Fruit fly (Drosophila melanogaster) whole organism, pupa: ENCODE data around the gene Nlg1.

Source experiments
- CG10348 ChIP-seq: fragments of 200-800 bp; sonication (Bioruptor generic); IDR thresholded peaks from 2 replicates; pipeline ENCODE4 v1.3.6; 2022; ENCODE audit warnings: missing biosample characterization, missing genetic modification characterization
- CG12605 ChIP-seq: fragments of 200-800 bp; sonication (Bioruptor generic); IDR thresholded peaks from 2 replicates; pipeline ENCODE4 v1.3.6; 2022; ENCODE audit warnings: missing biosample characterization, missing genetic modification characterization
- CG13204 ChIP-seq: fragments of 200-800 bp; sonication (Bioruptor generic); optimal IDR thresholded peaks from 2 replicates; lab custom pipeline; 2018; ENCODE audit warnings: missing biosample characterization, mild to moderate bottlenecking, missing genetic modification characterization, moderate library complexity
- CG14655 ChIP-seq: fragments of 200-800 bp; sonication (Bioruptor generic); optimal IDR thresholded peaks from 3 replicates; lab custom pipeline; 2017; ENCODE audit warnings: mild to moderate bottlenecking, missing biosample characterization, missing genetic modification reagents, missing genetic modification characterization
- CG15710 ChIP-seq: fragments of 200-800 bp; sonication (Bioruptor generic); optimal IDR thresholded peaks from 2 replicates; lab custom pipeline; 2018; ENCODE audit warnings: missing biosample characterization, mild to moderate bottlenecking, missing genetic modification characterization, moderate library complexity
- CG17806 ChIP-seq: fragments of 200-800 bp; sonication (Bioruptor generic); optimal IDR thresholded peaks from 2 replicates; lab custom pipeline; 2018; ENCODE audit warnings: missing biosample characterization, mild to moderate bottlenecking, missing genetic modification characterization, moderate library complexity
- CG32121 ChIP-seq: fragments of 200-800 bp; sonication (Bioruptor generic); IDR thresholded peaks from 2 replicates; pipeline ENCODE4 v1.3.6; 2022; ENCODE audit warnings: missing biosample characterization, missing genetic modification characterization
- CG34367 ChIP-seq: fragments of 200-800 bp; sonication (Bioruptor generic); optimal IDR thresholded peaks from 2 replicates; lab custom pipeline; 2018; ENCODE audit warnings: missing biosample characterization, mild to moderate bottlenecking, missing genetic modification characterization
- CG4496 ChIP-seq: fragments of 200-800 bp; sonication (Bioruptor generic); IDR thresholded peaks from 3 replicates; pipeline ENCODE4 v1.3.6; 2022; ENCODE audit warnings: missing biosample characterization, missing genetic modification characterization
- CG8159 ChIP-seq: fragments of 200-800 bp; sonication (Bioruptor generic); optimal IDR thresholded peaks from 3 replicates; lab custom pipeline; 2018; ENCODE audit warnings: missing biosample characterization, mild to moderate bottlenecking, missing genetic modification characterization, moderate library complexity
- CG8301 ChIP-seq: fragments of 200-800 bp; sonication (Bioruptor generic); optimal IDR thresholded peaks from 2 replicates; lab custom pipeline; 2018; ENCODE audit warnings: missing biosample characterization, mild to moderate bottlenecking, missing genetic modification characterization
- CG9948 ChIP-seq: fragments of 200-800 bp; sonication (Bioruptor generic); optimal IDR thresholded peaks from 2 replicates; lab custom pipeline; 2018; ENCODE audit warnings: missing biosample characterization, mild to moderate bottlenecking, missing genetic modification characterization, moderate library complexity
- D1 ChIP-seq: fragments of 200-800 bp; sonication (Bioruptor generic); optimal IDR thresholded peaks from 2 replicates; lab custom pipeline; 2018; ENCODE audit warnings: missing biosample characterization, mild to moderate bottlenecking, missing genetic modification characterization, moderate library complexity
- EcR ChIP-seq: fragments of 200-800 bp; sonication (Bioruptor generic); optimal IDR thresholded peaks from 3 replicates; lab custom pipeline; 2019; ENCODE audit warnings: missing biosample characterization, missing genetic modification characterization, mild to moderate bottlenecking, moderate library complexity, missing genetic modification reagents
- Ets98B ChIP-seq: fragments of 200-800 bp; sonication (Bioruptor generic); IDR thresholded peaks from 2 replicates; pipeline ENCODE4 v1.3.6; 2022; ENCODE audit warnings: missing biosample characterization, missing genetic modification characterization
- Pif1A ChIP-seq: fragments of 200-800 bp; sonication (Bioruptor generic); optimal IDR thresholded peaks from 3 replicates; lab custom pipeline; 2016; ENCODE audit warnings: missing biosample characterization, missing genetic modification characterization
- Pif1B ChIP-seq: fragments of 200-800 bp; sonication (Bioruptor generic); optimal IDR thresholded peaks from 3 replicates; lab custom pipeline; 2016; ENCODE audit warnings: missing biosample characterization, missing genetic modification characterization
- Snoo ChIP-seq: fragments of 200-800 bp; sonication (Bioruptor generic); optimal IDR thresholded peaks from 3 replicates; lab custom pipeline; 2017; ENCODE audit warnings: missing biosample characterization, mild to moderate bottlenecking, missing genetic modification characterization, inconsistent platforms
- fd96Ca ChIP-seq: fragments of 200-800 bp; sonication (Bioruptor generic); IDR thresholded peaks from 3 replicates; pipeline ENCODE4 v1.3.6; 2022; ENCODE audit warnings: missing biosample characterization, missing genetic modification characterization
- gl ChIP-seq: fragments of 200-800 bp; sonication (Bioruptor generic); optimal IDR thresholded peaks from 2 replicates; lab custom pipeline; 2018; ENCODE audit warnings: missing biosample characterization, mild to moderate bottlenecking, missing genetic modification characterization
- rn ChIP-seq: fragments of 200-800 bp; sonication (Bioruptor generic); IDR thresholded peaks from 2 replicates; pipeline ENCODE4 v1.3.6; 2022; ENCODE audit warnings: missing biosample characterization, missing genetic modification characterization

Gene Nlg1

dm6 chr3R:7650965-7651364 is 7.1 kb upstream of the Nlg1 start:
- TF ChIP-seq Pif1B (GFP tag; lab: Kevin White, UChicago) (peak; percentile 2), CG8159 (tag; lab: Kevin White, UChicago) (peak; percentile 80), gl (tag; lab: Kevin White, UChicago) (no peak), Ets98B (GFP tag; lab: Robert Waterston, UW) (no peak), Pif1A (GFP tag; lab: Kevin White, UChicago) (peak; percentile 39), CG34367 (tag; lab: Kevin White, UChicago) (peak; percentile 45), CG9948 (tag; lab: Kevin White, UChicago) (peak; percentile 73), CG32121 (GFP tag; lab: Robert Waterston, UW) (0 out of 2 replicates have a peak, but pooled peaks have one; percentile 24), fd96Ca (GFP tag; lab: Robert Waterston, UW) (no peak), CG17806 (peak; percentile 62), CG14655 (GFP tag; lab: Kevin White, UChicago) (peak; percentile 78), CG8301 (tag; lab: Kevin White, UChicago) (peak; percentile 68), CG15710 (tag; lab: Kevin White, UChicago) (peak; percentile 67)
- TF ChIP-seq, all 21 proteins: peak for 10

dm6 chr3R:7667843-7668242 is 9.8 kb downstream of the Nlg1 start:
- TF ChIP-seq Ets98B (GFP tag; lab: Robert Waterston, UW), result no peak
- no peak for TF ChIP-seq Pif1B (GFP tag; lab: Kevin White, UChicago)
- TF ChIP-seq rn (GFP tag; lab: Robert Waterston, UW), result no peak
- TF ChIP-seq gl (tag; lab: Kevin White, UChicago), result no peak

dm6 chr3R:7686844-7687243 is 28.8 kb downstream of the Nlg1 start:
- TF ChIP-seq EcR (no peak), CG13204 (GFP tag; lab: Kevin White, UChicago) (no peak), Ets98B (GFP tag; lab: Robert Waterston, UW) (no peak), CG10348 (GFP tag; lab: Robert Waterston, UW) (no peak), CG8301 (tag; lab: Kevin White, UChicago) (no peak), CG34367 (tag; lab: Kevin White, UChicago) (no peak), D1 (tag; lab: Kevin White, UChicago) (no peak), Pif1B (GFP tag; lab: Kevin White, UChicago) (no peak), Pif1A (GFP tag; lab: Kevin White, UChicago) (no peak)

- no peak for TF ChIP-seq D1 (tag; lab: Kevin White, UChicago)
- TF ChIP-seq Snoo (tag; lab: Kevin White, UChicago), result no peak
- TF ChIP-seq CG8159 (tag; lab: Kevin White, UChicago), result no peak
- no peak for TF ChIP-seq CG9948 (tag; lab: Kevin White, UChicago)
- TF ChIP-seq EcR, result no peak
- TF ChIP-seq gl (tag; lab: Kevin White, UChicago), result no peak
- TF ChIP-seq Ets98B (GFP tag; lab: Robert Waterston, UW), result no peak
Observed at dm6 chr3R:7719990-7720389, 61.9 kb downstream of the Nlg1 start.

dm6 chr3R:7722117-7722516 is 64.1 kb downstream of the Nlg1 start, which contains the start of gene CG2616:
Gene CG2616, plus strand, starts transcription at chr3R:7722417.
- no peak for TF ChIP-seq CG13204 (GFP tag; lab: Kevin White, UChicago)
- no peak for TF ChIP-seq D1 (tag; lab: Kevin White, UChicago)
- no peak for TF ChIP-seq CG9948 (tag; lab: Kevin White, UChicago)
- TF ChIP-seq CG8159 (tag; lab: Kevin White, UChicago), result no peak
- no peak for TF ChIP-seq Pif1B (GFP tag; lab: Kevin White, UChicago)
- TF ChIP-seq fd96Ca (GFP tag; lab: Robert Waterston, UW), result no peak
- TF ChIP-seq Ets98B (GFP tag; lab: Robert Waterston, UW), result no peak
- TF ChIP-seq CG17806, result no peak
- TF ChIP-seq EcR, result no peak
- TF ChIP-seq rn (GFP tag; lab: Robert Waterston, UW), result no peak
- TF ChIP-seq CG10348 (GFP tag; lab: Robert Waterston, UW), result no peak
- TF ChIP-seq CG4496 (GFP tag; lab: Robert Waterston, UW), result no peak
- no peak for TF ChIP-seq CG8301 (tag; lab: Kevin White, UChicago)
- TF ChIP-seq Pif1A (GFP tag; lab: Kevin White, UChicago), result no peak
- TF ChIP-seq CG32121 (GFP tag; lab: Robert Waterston, UW), result no peak

dm6 chr3R:7739463-7739862 is 81.4 kb downstream of the Nlg1 start, which contains the start of gene CG43254:
Gene CG43254, minus strand, starts transcription at chr3R:7739563.
- TF ChIP-seq CG12605 (GFP tag; lab: Robert Waterston, UW), result no peak
